Worm (Caenorhabditis elegans) whole organism, young adult: Measurements from ENCODE around the gene F54H12.2.
A peak's percentile ranks its signal among the peaks of the same experiment; 100 is the strongest.
"Not testable (repeated sequence)": the region's sequence is repeated elsewhere in the genome, so short reads cannot be mapped to it uniquely, and the experiment has no call there.

ENCODE experiments used
- B0261.1 ChIP-seq: sonication (generic microtip); optimal IDR thresholded peaks from 2 replicates; lab custom pipeline; 2016; ENCODE audit warnings: mild to moderate bottlenecking, missing genetic modification characterization, moderate library complexity, missing compliant biosample characterization
- B0336.3 ChIP-seq: fragments of 200-800 bp; sonication (Bioruptor generic); IDR thresholded peaks from 2 replicates; pipeline ENCODE4 v1.3.6; 2022; ENCODE audit warnings: missing genetic modification characterization, missing compliant biosample characterization
- T07F8.4 ChIP-seq: sonication (generic microtip); optimal IDR thresholded peaks from 2 replicates; lab custom pipeline; 2016; ENCODE audit warnings: mild to moderate bottlenecking, missing genetic modification characterization, moderate library complexity, missing compliant biosample characterization
- Y79H2A.3 ChIP-seq: fragments of 200-800 bp; sonication (Bioruptor generic); conservative IDR thresholded peaks from 2 replicates; pipeline ENCODE4 v1.3.6; 2022; ENCODE audit warnings: missing genetic modification reagents, missing genetic modification characterization, missing compliant biosample characterization
- Y95B8A.8 ChIP-seq: fragments of 200-800 bp; sonication (Bioruptor generic); IDR thresholded peaks from 2 replicates; pipeline ENCODE4 v1.3.6; 2022; ENCODE audit warnings: missing genetic modification reagents, missing genetic modification characterization, missing compliant biosample characterization
- ZK185.1 ChIP-seq: sonication (generic microtip); optimal IDR thresholded peaks from 2 replicates; lab custom pipeline; 2016; ENCODE audit warnings: mild to moderate bottlenecking, missing genetic modification characterization, missing compliant biosample characterization; ENCODE audit not compliant: poor library complexity, severe bottlenecking
- akir-1 ChIP-seq: fragments of 200-800 bp; sonication (Bioruptor generic); optimal IDR thresholded peaks from 2 replicates; lab custom pipeline; 2018; ENCODE audit warnings: mild to moderate bottlenecking, missing genetic modification characterization, moderate library complexity, missing compliant biosample characterization
- aptf-2 ChIP-seq: fragments of 200-800 bp; sonication (Bioruptor generic); conservative IDR thresholded peaks from 2 replicates; pipeline ENCODE4 v1.3.6; 2022; ENCODE audit warnings: missing genetic modification reagents, missing genetic modification characterization, missing compliant biosample characterization
- cebp-1 ChIP-seq, 2 experiments: fragments of 200-800 bp in 1 of 2; sonication (Bioruptor generic) in 1 of 2; sonication (generic microtip) in 1 of 2; IDR thresholded peaks in 1 of 2; optimal IDR thresholded peaks in 1 of 2; 2 replicates each; pipeline versions ENCODE4 v1.3.6 to Lab custom; 2017 to 2022; ENCODE audit warnings: missing compliant biosample characterization in 2 of 2, missing genetic modification characterization in 2 of 2, mild to moderate bottlenecking in 1 of 2, missing genetic modification reagents in 1 of 2, moderate library complexity in 1 of 2
- ekl-4 ChIP-seq: fragments of 200-800 bp; sonication (Bioruptor generic); IDR thresholded peaks from 2 replicates; pipeline ENCODE4 v1.3.6; 2022; ENCODE audit warnings: missing genetic modification reagents, missing genetic modification characterization, missing compliant biosample characterization
- him-1 ChIP-seq: sonication (generic microtip); optimal IDR thresholded peaks from 2 replicates; lab custom pipeline; 2016; ENCODE audit warnings: missing genotype, missing genetic modification reagents, missing genetic modification characterization, missing compliant biosample characterization
- hmg-1.2 ChIP-seq: fragments of 200-800 bp; sonication (Bioruptor generic); IDR thresholded peaks from 2 replicates; pipeline ENCODE4 v1.3.6; 2022; ENCODE audit warnings: missing genetic modification reagents, missing genetic modification characterization, missing compliant biosample characterization
- hrde-1 ChIP-seq: sonication (generic microtip); optimal IDR thresholded peaks from 2 replicates; lab custom pipeline; 2016; ENCODE audit warnings: missing genetic modification characterization, mild to moderate bottlenecking, missing compliant biosample characterization, moderate library complexity, missing genotype, missing genetic modification reagents, borderline replicate concordance
- lin-26 ChIP-seq: fragments of 200-800 bp; sonication (Bioruptor generic); IDR thresholded peaks from 2 replicates; pipeline ENCODE4 v1.3.6; 2022; ENCODE audit warnings: missing genetic modification reagents, missing genetic modification characterization, missing compliant biosample characterization
- lin-54 ChIP-seq: fragments of 200-800 bp; sonication (Bioruptor generic); optimal IDR thresholded peaks from 2 replicates; lab custom pipeline; 2018; ENCODE audit warnings: mild to moderate bottlenecking, missing genetic modification characterization, missing compliant biosample characterization
- madf-10 ChIP-seq: sonication (generic microtip); optimal IDR thresholded peaks from 2 replicates; lab custom pipeline; 2016; ENCODE audit warnings: mild to moderate bottlenecking, missing genetic modification characterization, missing compliant biosample characterization
- madf-6 ChIP-seq: fragments of 200-800 bp; sonication (Bioruptor generic); IDR thresholded peaks from 2 replicates; pipeline ENCODE4 v1.3.6; 2022; ENCODE audit warnings: missing genetic modification reagents, missing genetic modification characterization, missing compliant biosample characterization
- mcd-1 ChIP-seq: fragments of 200-800 bp; sonication (Bioruptor generic); IDR thresholded peaks from 2 replicates; pipeline ENCODE4 v1.3.6; 2022; ENCODE audit warnings: missing genetic modification reagents, missing genetic modification characterization, missing compliant biosample characterization
- nfyb-1 ChIP-seq: fragments of 200-800 bp; sonication (Bioruptor generic); IDR thresholded peaks from 2 replicates; pipeline ENCODE4 v1.3.6; 2022; ENCODE audit warnings: missing genetic modification reagents, missing genetic modification characterization, missing compliant biosample characterization
- pbrm-1 ChIP-seq: fragments of 200-800 bp; sonication (Bioruptor generic); IDR thresholded peaks from 2 replicates; pipeline ENCODE4 v1.3.6; 2022; ENCODE audit warnings: missing genetic modification reagents, missing genetic modification characterization, missing compliant biosample characterization
- rec-8 ChIP-seq, 2 experiments: sonication (generic microtip); optimal IDR thresholded peaks; 2 replicates each; lab custom pipeline; 2016; ENCODE audit warnings: mild to moderate bottlenecking in 2 of 2, missing genetic modification characterization in 2 of 2, missing genetic modification reagents in 2 of 2, missing genotype in 2 of 2, missing biosample characterization in 1 of 2, missing compliant biosample characterization in 1 of 2, moderate library complexity in 1 of 2
- rpc-1 ChIP-seq, 2 experiments: fragments of 150-350 bp in 1 of 2; sonication (generic microtip) in 1 of 2; optimal IDR thresholded peaks; 2 replicates each; lab custom pipeline; 2014 to 2018; ENCODE audit warnings: missing biosample characterization in 1 of 2, missing genetic modification characterization in 1 of 2, missing genetic modification reagents in 1 of 2, missing genotype in 1 of 2
- tbp1 ChIP-seq: fragments of 200-800 bp; sonication (Bioruptor generic); optimal IDR thresholded peaks from 2 replicates; lab custom pipeline; 2018; ENCODE audit warnings: mild to moderate bottlenecking, missing genetic modification characterization, missing compliant biosample characterization
- tbx-9 ChIP-seq: sonication (generic microtip); optimal IDR thresholded peaks from 2 replicates; lab custom pipeline; 2016; ENCODE audit warnings: borderline replicate concordance, missing genetic modification characterization, inconsistent platforms, missing compliant biosample characterization
- ztf-18 ChIP-seq: sonication (generic microtip); optimal IDR thresholded peaks from 2 replicates; lab custom pipeline; 2016; ENCODE audit warnings: missing genotype, mild to moderate bottlenecking, missing genetic modification characterization, missing compliant biosample characterization

The F54H12.2 gene

DNA sequence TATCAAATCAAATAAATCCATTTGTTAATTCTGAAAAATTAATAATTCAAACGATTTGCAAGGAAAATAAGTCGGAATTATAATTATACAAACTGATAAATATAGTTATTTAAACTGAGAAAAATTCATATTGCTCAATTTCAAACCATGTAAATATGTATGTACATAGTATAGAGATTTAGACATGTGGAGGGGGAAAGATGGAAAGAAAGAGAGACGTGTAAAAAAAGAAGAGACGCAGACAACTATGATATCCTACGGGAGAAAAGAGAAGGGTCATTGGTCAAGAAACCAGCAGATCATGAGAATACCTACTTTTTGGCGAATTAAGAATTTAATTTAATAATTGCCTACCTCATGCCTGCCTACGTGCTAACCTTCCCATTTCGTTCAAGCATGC lies 6.3 kb upstream of the F54H12.2 start, which contains the start of gene C29E4.11:
Gene C29E4.11 (minus strand): TSS at position 30 of the 400 bp plus-strand sequence.
- peak; percentile 85 for TF ChIP-seq hmg-1.2 (GFP tag; lab: Robert Waterston, UW)
- no peak for TF ChIP-seq mcd-1 (GFP tag; lab: Robert Waterston, UW)

DNA sequence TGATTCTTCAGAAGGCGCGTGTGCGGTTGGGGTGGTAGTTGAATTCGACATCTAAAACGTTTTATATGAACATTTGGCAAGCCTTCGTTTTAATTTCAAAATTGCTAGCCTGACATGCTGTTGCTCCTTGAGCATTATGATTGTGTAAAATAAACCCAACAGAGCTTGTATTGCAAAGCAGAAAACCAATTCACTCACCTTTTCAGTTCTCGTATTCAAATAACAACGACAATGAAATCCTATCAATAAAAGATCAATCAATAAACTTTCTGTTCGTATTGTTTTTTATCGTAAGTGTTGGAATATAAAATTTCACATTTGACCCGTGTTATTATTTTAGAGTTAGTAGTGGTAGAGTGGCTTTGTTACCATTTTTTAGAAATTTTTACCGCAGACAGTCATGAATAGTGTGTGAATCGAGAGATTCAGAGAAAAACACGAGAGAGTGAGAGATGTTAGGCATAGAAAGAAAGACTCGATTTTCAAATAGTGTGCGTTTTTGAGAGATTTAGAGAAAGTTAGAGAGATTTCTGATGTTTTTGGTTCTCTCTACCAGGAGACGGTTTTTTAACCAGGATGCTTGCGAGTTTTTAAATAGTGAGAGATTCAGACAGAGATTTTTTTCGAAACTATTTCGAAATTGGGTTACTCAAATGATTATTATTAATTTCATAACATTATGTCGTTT lies 5.3 kb upstream of the F54H12.2 start, which contains the start of gene F54H12.10:
Gene F54H12.10 (minus strand): TSS at position 51 of the 688 bp plus-strand sequence.
- not testable (repeated sequence) for TF ChIP-seq cebp-1 (GFP tag; IDR thresholded peaks at IDR 0.05; lab: Robert Waterston, UW)
- peak; percentile 40 for TF ChIP-seq cebp-1 (tag; optimal IDR thresholded peaks at IDR 0.05; lab: Kevin White, UChicago)
- peak; percentile 72; the same call in 1 of the 2 replicates for TF ChIP-seq hmg-1.2 (GFP tag; lab: Robert Waterston, UW)
- peak; percentile 43 for TF ChIP-seq B0261.1
- peak; percentile 58; the same call in 1 of the 2 replicates for TF ChIP-seq nfyb-1
- peak; percentile 32 for TF ChIP-seq rpc-1 (optimal IDR thresholded peaks at IDR 0.05; lab: Kevin White, UChicago)
- peak; percentile 66 for TF ChIP-seq rpc-1 (tag; optimal IDR thresholded peaks at IDR 0.05; lab: Kevin White, UChicago)
- peak; percentile 0 for TF ChIP-seq tbp1 (GFP tag; lab: Kevin White, UChicago)

DNA sequence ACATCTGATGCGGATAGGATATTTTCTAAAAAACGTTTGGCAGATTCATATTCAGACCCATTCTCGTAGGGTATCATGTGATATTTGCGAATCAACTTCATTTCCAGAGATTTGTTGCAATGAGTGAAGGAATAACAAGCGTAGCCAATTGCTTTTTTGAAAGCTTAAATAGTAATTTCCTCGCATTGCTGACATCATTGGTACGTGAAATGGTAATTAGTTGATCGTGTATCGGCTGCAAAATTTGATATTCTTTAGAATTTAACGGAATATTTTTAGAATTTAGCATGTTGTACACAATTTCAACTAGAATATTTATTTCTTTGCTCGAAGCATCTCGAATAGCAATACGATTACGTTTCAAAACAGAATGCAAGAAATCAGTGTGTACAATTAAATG lies 1.7 kb upstream of the F54H12.2 start, which contains the start of gene F54H12.4:
Gene F54H12.4 (minus strand): TSS at position 101 of the 400 bp plus-strand sequence.
- not testable (repeated sequence) for TF ChIP-seq ZK185.1 (tag; lab: Kevin White, UChicago); madf-10; tbp1 (GFP tag; lab: Kevin White, UChicago)
- TF ChIP-seq, all 124 proteins: peak for 0; not testable (repeated sequence) for 124

DNA sequence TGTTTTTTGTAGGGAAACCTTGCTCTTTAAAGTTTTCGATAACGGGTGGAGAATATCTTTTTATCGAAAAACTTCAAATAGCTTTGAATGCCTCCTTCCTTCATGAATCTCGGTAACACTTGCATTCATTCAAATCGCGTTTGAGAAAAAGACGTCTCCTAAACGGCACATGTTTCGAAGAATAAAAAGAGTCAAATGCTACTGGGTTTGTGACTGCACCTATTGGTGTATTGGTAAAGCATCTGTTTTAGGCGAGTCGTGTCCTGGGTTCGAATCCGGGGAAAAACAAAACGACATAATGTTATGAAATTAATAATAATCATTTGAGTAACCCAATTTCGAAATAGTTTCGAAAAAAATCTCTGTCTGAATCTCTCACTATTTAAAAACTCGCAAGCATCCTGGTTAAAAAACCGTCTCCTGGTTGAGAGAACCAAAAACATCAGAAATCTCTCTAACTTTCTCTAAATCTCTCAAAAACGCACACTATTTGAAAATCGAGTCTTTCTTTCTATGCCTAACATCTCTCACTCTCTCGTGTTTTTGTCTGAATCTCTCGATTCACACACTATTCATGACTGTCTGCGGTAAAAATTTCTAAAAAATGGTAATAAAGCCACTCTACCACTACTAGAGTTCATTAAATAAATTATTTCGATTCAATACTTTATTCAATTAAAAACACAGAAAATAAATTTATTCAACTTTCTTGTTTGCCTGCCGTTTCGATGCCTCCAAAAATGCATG lies 1.7 kb downstream of the F54H12.2 start:
- TF ChIP-seq rpc-1 (optimal IDR thresholded peaks at IDR 0.05; lab: Kevin White, UChicago) (peak; percentile 23), rpc-1 (tag; optimal IDR thresholded peaks at IDR 0.05; lab: Kevin White, UChicago) (peak; percentile 66), B0261.1 (peak; percentile 38), lin-26 (GFP tag; lab: Robert Waterston, UW) (peak; percentile 44; the same call in 1 of the 2 replicates), ztf-18 (tag; lab: Kevin White, UChicago) (peak; percentile 31), hmg-1.2 (GFP tag; lab: Robert Waterston, UW) (peak; percentile 57), madf-6 (peak; percentile 46; the same call in 1 of the 2 replicates), tbp1 (GFP tag; lab: Kevin White, UChicago) (peak; percentile 14)

DNA sequence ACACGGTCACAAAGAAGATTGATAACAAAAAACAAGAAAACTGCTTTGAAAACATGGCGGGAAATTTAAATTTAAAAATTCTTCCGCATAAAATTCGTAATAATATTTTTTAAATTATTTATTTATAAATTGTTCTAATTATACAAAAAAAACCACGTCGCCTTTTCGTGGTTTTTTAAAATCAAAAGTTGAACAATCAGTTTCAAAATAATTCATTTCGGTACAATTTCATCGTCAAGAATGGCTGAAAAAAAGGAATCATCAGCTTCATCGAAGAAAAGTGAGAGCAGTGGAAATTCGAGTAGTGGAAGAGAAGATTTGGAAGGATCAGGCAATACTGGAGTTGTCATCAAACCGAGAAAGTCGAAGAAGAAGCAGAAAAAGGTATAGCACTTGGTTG lies 4.7 kb downstream of the F54H12.2 start, which contains the start of the genes F54H12.8 and F54H12.7:
Gene F54H12.8 (minus strand): TSS at position 101 of the 400 bp plus-strand sequence.
Gene F54H12.7 (plus strand): TSS at position 229 of the 400 bp plus-strand sequence.
- TF ChIP-seq hrde-1 (tag; lab: Kevin White, UChicago): no peak
- TF ChIP-seq rec-8 (tag; optimal IDR thresholded peaks at IDR 0.05; lab: Kevin White, UChicago): no peak
- TF ChIP-seq aptf-2 (GFP tag; lab: Robert Waterston, UW): no peak
- TF ChIP-seq T07F8.4 (tag; lab: Kevin White, UChicago): no peak
- TF ChIP-seq B0336.3 (GFP tag; lab: Robert Waterston, UW): no peak
- TF ChIP-seq Y79H2A.3 (GFP tag; lab: Robert Waterston, UW): no peak
- TF ChIP-seq madf-6: no peak
- TF ChIP-seq Y95B8A.8 (GFP tag; lab: Robert Waterston, UW): no peak
- TF ChIP-seq pbrm-1: no peak
- TF ChIP-seq ekl-4 (GFP tag; lab: Robert Waterston, UW): no peak
- TF ChIP-seq tbx-9 (tag; lab: Kevin White, UChicago): no peak
- no peak for TF ChIP-seq akir-1
- TF ChIP-seq mcd-1 (GFP tag; lab: Robert Waterston, UW): no peak
- TF ChIP-seq lin-54 (GFP tag; lab: Kevin White, UChicago): no peak
- no peak for TF ChIP-seq him-1 (tag; lab: Kevin White, UChicago)
- TF ChIP-seq, all 124 proteins: peak for 0
